Fruit fly (Drosophila melanogaster) whole organism, pupa: Measurements from ENCODE around the gene mab-21.

ENCODE experiments used
- CG10348 ChIP-seq: fragments of 200-800 bp; sonication (Bioruptor generic); IDR thresholded peaks from 2 replicates; pipeline ENCODE4 v1.3.6; 2022; ENCODE audit warnings: missing biosample characterization, missing genetic modification characterization
- CG12605 ChIP-seq: fragments of 200-800 bp; sonication (Bioruptor generic); IDR thresholded peaks from 2 replicates; pipeline ENCODE4 v1.3.6; 2022; ENCODE audit warnings: missing biosample characterization, missing genetic modification characterization
- CG13204 ChIP-seq: fragments of 200-800 bp; sonication (Bioruptor generic); optimal IDR thresholded peaks from 2 replicates; lab custom pipeline; 2018; ENCODE audit warnings: missing biosample characterization, mild to moderate bottlenecking, missing genetic modification characterization, moderate library complexity
- CG14655 ChIP-seq: fragments of 200-800 bp; sonication (Bioruptor generic); optimal IDR thresholded peaks from 3 replicates; lab custom pipeline; 2017; ENCODE audit warnings: mild to moderate bottlenecking, missing biosample characterization, missing genetic modification reagents, missing genetic modification characterization
- CG15710 ChIP-seq: fragments of 200-800 bp; sonication (Bioruptor generic); optimal IDR thresholded peaks from 2 replicates; lab custom pipeline; 2018; ENCODE audit warnings: missing biosample characterization, mild to moderate bottlenecking, missing genetic modification characterization, moderate library complexity
- CG17806 ChIP-seq: fragments of 200-800 bp; sonication (Bioruptor generic); optimal IDR thresholded peaks from 2 replicates; lab custom pipeline; 2018; ENCODE audit warnings: missing biosample characterization, mild to moderate bottlenecking, missing genetic modification characterization, moderate library complexity
- CG32121 ChIP-seq: fragments of 200-800 bp; sonication (Bioruptor generic); IDR thresholded peaks from 2 replicates; pipeline ENCODE4 v1.3.6; 2022; ENCODE audit warnings: missing biosample characterization, missing genetic modification characterization
- CG34367 ChIP-seq: fragments of 200-800 bp; sonication (Bioruptor generic); optimal IDR thresholded peaks from 2 replicates; lab custom pipeline; 2018; ENCODE audit warnings: missing biosample characterization, mild to moderate bottlenecking, missing genetic modification characterization
- CG4496 ChIP-seq: fragments of 200-800 bp; sonication (Bioruptor generic); IDR thresholded peaks from 3 replicates; pipeline ENCODE4 v1.3.6; 2022; ENCODE audit warnings: missing biosample characterization, missing genetic modification characterization
- CG8159 ChIP-seq: fragments of 200-800 bp; sonication (Bioruptor generic); optimal IDR thresholded peaks from 3 replicates; lab custom pipeline; 2018; ENCODE audit warnings: missing biosample characterization, mild to moderate bottlenecking, missing genetic modification characterization, moderate library complexity
- CG8301 ChIP-seq: fragments of 200-800 bp; sonication (Bioruptor generic); optimal IDR thresholded peaks from 2 replicates; lab custom pipeline; 2018; ENCODE audit warnings: missing biosample characterization, mild to moderate bottlenecking, missing genetic modification characterization
- CG9948 ChIP-seq: fragments of 200-800 bp; sonication (Bioruptor generic); optimal IDR thresholded peaks from 2 replicates; lab custom pipeline; 2018; ENCODE audit warnings: missing biosample characterization, mild to moderate bottlenecking, missing genetic modification characterization, moderate library complexity
- D1 ChIP-seq: fragments of 200-800 bp; sonication (Bioruptor generic); optimal IDR thresholded peaks from 2 replicates; lab custom pipeline; 2018; ENCODE audit warnings: missing biosample characterization, mild to moderate bottlenecking, missing genetic modification characterization, moderate library complexity
- EcR ChIP-seq: fragments of 200-800 bp; sonication (Bioruptor generic); optimal IDR thresholded peaks from 3 replicates; lab custom pipeline; 2019; ENCODE audit warnings: missing biosample characterization, missing genetic modification characterization, mild to moderate bottlenecking, moderate library complexity, missing genetic modification reagents
- Ets98B ChIP-seq: fragments of 200-800 bp; sonication (Bioruptor generic); IDR thresholded peaks from 2 replicates; pipeline ENCODE4 v1.3.6; 2022; ENCODE audit warnings: missing biosample characterization, missing genetic modification characterization
- Pif1A ChIP-seq: fragments of 200-800 bp; sonication (Bioruptor generic); optimal IDR thresholded peaks from 3 replicates; lab custom pipeline; 2016; ENCODE audit warnings: missing biosample characterization, missing genetic modification characterization
- Pif1B ChIP-seq: fragments of 200-800 bp; sonication (Bioruptor generic); optimal IDR thresholded peaks from 3 replicates; lab custom pipeline; 2016; ENCODE audit warnings: missing biosample characterization, missing genetic modification characterization
- Snoo ChIP-seq: fragments of 200-800 bp; sonication (Bioruptor generic); optimal IDR thresholded peaks from 3 replicates; lab custom pipeline; 2017; ENCODE audit warnings: missing biosample characterization, mild to moderate bottlenecking, missing genetic modification characterization, inconsistent platforms
- fd96Ca ChIP-seq: fragments of 200-800 bp; sonication (Bioruptor generic); IDR thresholded peaks from 3 replicates; pipeline ENCODE4 v1.3.6; 2022; ENCODE audit warnings: missing biosample characterization, missing genetic modification characterization
- gl ChIP-seq: fragments of 200-800 bp; sonication (Bioruptor generic); optimal IDR thresholded peaks from 2 replicates; lab custom pipeline; 2018; ENCODE audit warnings: missing biosample characterization, mild to moderate bottlenecking, missing genetic modification characterization
- rn ChIP-seq: fragments of 200-800 bp; sonication (Bioruptor generic); IDR thresholded peaks from 2 replicates; pipeline ENCODE4 v1.3.6; 2022; ENCODE audit warnings: missing biosample characterization, missing genetic modification characterization

The mab-21 gene

DNA sequence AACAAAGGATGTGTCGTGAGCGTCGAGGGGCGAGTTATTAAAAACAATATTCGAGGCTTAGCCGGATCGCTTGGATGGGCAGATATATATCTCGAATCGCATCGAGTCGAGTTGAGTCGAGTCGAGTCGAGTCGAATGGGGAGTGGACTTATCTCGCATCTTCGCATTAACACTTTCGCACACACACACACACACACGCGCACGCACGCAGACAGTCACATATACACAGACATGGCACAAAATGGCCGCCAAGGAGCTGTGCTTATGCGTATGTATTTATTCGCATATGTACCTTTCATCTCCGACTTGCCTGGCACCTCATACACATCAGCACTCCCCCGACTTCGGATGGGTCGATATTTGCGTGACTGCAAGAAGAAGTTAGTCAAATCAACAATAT is 15.1 kb downstream of the mab-21 start:
- TF ChIP-seq CG32121 (GFP tag; lab: Robert Waterston, UW) (no peak), CG4496 (GFP tag; lab: Robert Waterston, UW) (no peak), gl (tag; lab: Kevin White, UChicago) (no peak), CG8301 (tag; lab: Kevin White, UChicago) (no peak), CG17806 (tag; lab: Kevin White, UChicago) (no peak), CG34367 (tag; lab: Kevin White, UChicago) (no peak), Pif1B (GFP tag; lab: Kevin White, UChicago) (no peak)

- no peak for TF ChIP-seq CG14655 (GFP tag; lab: Kevin White, UChicago)
- no peak for TF ChIP-seq CG32121 (GFP tag; lab: Robert Waterston, UW)
- TF ChIP-seq rn, result no peak
- TF ChIP-seq CG12605 (GFP tag; lab: Robert Waterston, UW), result no peak
- TF ChIP-seq CG8301 (tag; lab: Kevin White, UChicago), result no peak
- TF ChIP-seq, all 21 proteins: peak for 0
These were observed 17.0 kb downstream of the mab-21 start for dm6 chrX:5995951-5996350.

DNA sequence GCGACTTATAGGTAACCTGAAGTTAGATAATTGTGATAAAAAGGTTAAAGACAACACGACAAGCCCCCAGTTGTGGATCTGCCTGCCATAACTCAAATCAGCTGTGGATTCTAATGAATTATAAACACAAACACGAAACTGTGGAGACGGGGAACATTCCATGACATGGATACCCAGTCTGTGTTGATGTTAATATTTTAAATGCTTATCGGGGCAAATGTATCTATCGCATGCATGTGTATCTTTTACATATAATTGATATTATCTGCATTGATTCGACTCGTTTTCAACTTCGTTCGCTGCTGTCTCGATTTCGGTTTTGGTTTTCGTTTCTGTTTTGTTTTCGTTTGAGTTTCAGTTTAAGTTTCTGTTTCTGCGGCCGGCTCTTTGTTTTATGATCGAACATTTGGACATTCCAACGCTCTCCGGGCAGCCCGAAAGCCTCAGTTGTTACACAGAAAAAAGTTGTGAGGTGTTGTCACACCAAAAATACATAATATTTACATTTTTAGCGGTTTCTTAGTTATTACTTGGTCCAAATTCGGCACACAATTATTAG is 20.1 kb downstream of the mab-21 start:
- TF ChIP-seq D1 (tag; lab: Kevin White, UChicago) (no peak), Pif1B (GFP tag; lab: Kevin White, UChicago) (no peak), CG14655 (GFP tag; lab: Kevin White, UChicago) (no peak)

dm6 chrX:5992141-5992540 is 20.8 kb downstream of the mab-21 start:
- TF ChIP-seq Pif1A (no peak), D1 (tag; lab: Kevin White, UChicago) (peak; percentile 9), gl (tag; lab: Kevin White, UChicago) (no peak)

- TF ChIP-seq CG8301 (tag; lab: Kevin White, UChicago) (no peak), gl (tag; lab: Kevin White, UChicago) (no peak), CG14655 (GFP tag; lab: Kevin White, UChicago) (peak; percentile 26), fd96Ca (GFP tag; lab: Robert Waterston, UW) (no peak), CG4496 (GFP tag; lab: Robert Waterston, UW) (peak; percentile 56; the same call in 1 of the 3 replicates)
- TF ChIP-seq, all 21 proteins: peak for 2
These were observed 23.6 kb downstream of the mab-21 start for dm6 chrX:5989368-5989767.

dm6 chrX:5988088-5988987 is 24.6 kb downstream of the mab-21 start, which contains the start of gene CG5966:
Gene CG5966, plus strand, starts transcription at chrX:5988791.
- no peak for TF ChIP-seq EcR (GFP tag; lab: Kevin White, UChicago)
- no peak for TF ChIP-seq CG9948 (tag; lab: Kevin White, UChicago)
- TF ChIP-seq Ets98B, result peak; percentile 70
- peak; percentile 84 for TF ChIP-seq CG12605 (GFP tag; lab: Robert Waterston, UW)
- TF ChIP-seq CG8159, result no peak
- peak; percentile 35 for TF ChIP-seq Pif1A
- TF ChIP-seq rn, result no peak
- TF ChIP-seq gl (tag; lab: Kevin White, UChicago), result peak; percentile 79
- TF ChIP-seq CG32121 (GFP tag; lab: Robert Waterston, UW), result no peak; the same call in 1 of the 2 replicates
- no peak for TF ChIP-seq CG15710 (tag; lab: Kevin White, UChicago)
- peak; percentile 75 for TF ChIP-seq CG13204
- TF ChIP-seq CG17806 (tag; lab: Kevin White, UChicago), result no peak
- TF ChIP-seq Pif1B (GFP tag; lab: Kevin White, UChicago), result no peak
- peak; percentile 56 for TF ChIP-seq CG14655 (GFP tag; lab: Kevin White, UChicago)
- peak; percentile 8 for TF ChIP-seq CG34367 (tag; lab: Kevin White, UChicago)
- TF ChIP-seq D1 (tag; lab: Kevin White, UChicago), result no peak
- peak; percentile 37; the same call in 1 of the 3 replicates for TF ChIP-seq fd96Ca (GFP tag; lab: Robert Waterston, UW)
- peak; percentile 18 for TF ChIP-seq CG8301 (tag; lab: Kevin White, UChicago)
- TF ChIP-seq Snoo (tag; lab: Kevin White, UChicago), result no peak
- TF ChIP-seq CG10348 (GFP tag; lab: Robert Waterston, UW), result no peak
- TF ChIP-seq CG4496 (GFP tag; lab: Robert Waterston, UW), result peak; percentile 72

dm6 chrX:5987362-5987761 is 25.6 kb downstream of the mab-21 start:
- TF ChIP-seq D1 (tag; lab: Kevin White, UChicago) (no peak), CG32121 (GFP tag; lab: Robert Waterston, UW) (no peak), gl (tag; lab: Kevin White, UChicago) (no peak), fd96Ca (GFP tag; lab: Robert Waterston, UW) (no peak), CG17806 (tag; lab: Kevin White, UChicago) (no peak), CG4496 (GFP tag; lab: Robert Waterston, UW) (no peak), CG10348 (GFP tag; lab: Robert Waterston, UW) (no peak), Snoo (tag; lab: Kevin White, UChicago) (no peak), CG8159 (no peak), rn (no peak), Pif1A (no peak), EcR (GFP tag; lab: Kevin White, UChicago) (no peak), CG12605 (GFP tag; lab: Robert Waterston, UW) (no peak), CG9948 (tag; lab: Kevin White, UChicago) (no peak), Ets98B (no peak)
